Fruit fly (Drosophila melanogaster): ENCODE data around the gene stx.

stx gene

DNA sequence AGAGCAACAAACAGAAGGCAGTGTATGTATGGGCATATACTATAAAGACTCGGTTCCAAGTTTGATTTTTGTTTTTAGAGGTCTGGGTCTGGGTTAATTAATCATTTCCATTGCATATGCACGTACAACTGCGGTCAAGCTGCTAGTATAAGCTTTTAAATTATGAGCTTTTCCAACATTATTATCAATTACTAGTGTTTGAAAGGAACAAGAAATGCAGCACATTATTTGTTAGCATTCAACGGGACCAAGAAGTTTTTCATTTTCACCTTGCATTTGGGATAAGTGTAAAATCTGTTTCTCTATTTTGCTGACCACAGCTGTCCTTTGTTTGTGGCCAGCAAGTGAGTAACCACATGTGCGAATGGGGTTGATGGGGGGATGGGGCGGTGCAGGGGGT, 26.9 kb downstream of the stx start (continued):
- no peak for TF ChIP-seq CG32767 (GFP tag; IDR thresholded peaks at IDR 0.05)
- peak; percentile 19 for TF ChIP-seq mam (GFP tag; optimal IDR thresholded peaks at IDR 0.05)
- TF ChIP-seq CG17829 (tag; optimal IDR thresholded peaks at IDR 0.05) = peak; percentile 27
- no peak for TF ChIP-seq Bdp1 (GFP tag; optimal IDR thresholded peaks at IDR 0.05)
- no peak for TF ChIP-seq MBD-R2 (GFP tag; IDR thresholded peaks at IDR 0.05)
- no peak for TF ChIP-seq schlank (tag; optimal IDR thresholded peaks at IDR 0.05)
- TF ChIP-seq CG6689 (GFP tag; IDR thresholded peaks at IDR 0.05) = peak; percentile 47; the same call in 1 of the 2 replicates
- TF ChIP-seq repo (GFP tag; optimal IDR thresholded peaks at IDR 0.05) = no peak
- TF ChIP-seq CG9215 (GFP tag; IDR thresholded peaks at IDR 0.05) = no peak
- TF ChIP-seq CG10209 (GFP tag; optimal IDR thresholded peaks at IDR 0.05) = peak; percentile 40
- no peak for TF ChIP-seq CG4707 (GFP tag; optimal IDR thresholded peaks at IDR 0.05)
- TF ChIP-seq CG11696 (GFP tag; IDR thresholded peaks at IDR 0.05) = peak; percentile 74
- no peak for TF ChIP-seq scrt (GFP tag; optimal IDR thresholded peaks at IDR 0.05)
- TF ChIP-seq CG2875 (GFP tag; optimal IDR thresholded peaks at IDR 0.05) = peak; percentile 30
- TF ChIP-seq seq (GFP tag; IDR thresholded peaks at IDR 0.05) = 0 out of 2 replicates have a peak, but pooled peaks have one; percentile 19
- no peak for TF ChIP-seq lov (optimal IDR thresholded peaks at IDR 0.05)
- TF ChIP-seq lov (GFP tag; IDR thresholded peaks at IDR 0.05) = no peak
- TF ChIP-seq NfI (GFP tag; optimal IDR thresholded peaks at IDR 0.05) = no peak
- no peak for TF ChIP-seq CG6683 (GFP tag; optimal IDR thresholded peaks at IDR 0.05)
- TF ChIP-seq sob (GFP tag; IDR thresholded peaks at IDR 0.05) = peak; percentile 45; the same call in 1 of the 2 replicates
- no peak for TF ChIP-seq HmgD (GFP tag; optimal IDR thresholded peaks at IDR 0.05)
- no peak for TF ChIP-seq CG17612 (GFP tag; IDR thresholded peaks at IDR 0.05)
- TF ChIP-seq CG4328 (GFP tag; optimal IDR thresholded peaks at IDR 0.05) = no peak
- peak; percentile 30; the same call in 1 of the 2 replicates for TF ChIP-seq onecut (GFP tag; IDR thresholded peaks at IDR 0.05)
- peak; percentile 45 for TF ChIP-seq Ada2b (GFP tag; IDR thresholded peaks at IDR 0.05)
- 0 out of 2 replicates have a peak, but pooled peaks have one; percentile 14 for TF ChIP-seq danr (GFP tag; IDR thresholded peaks at IDR 0.05)
- no peak for TF ChIP-seq CG1647 (GFP tag; optimal IDR thresholded peaks at IDR 0.05)
- no peak for TF ChIP-seq CG2116 (GFP tag; optimal IDR thresholded peaks at IDR 0.05)
- peak; percentile 25 for TF ChIP-seq CG12391 (tag; optimal IDR thresholded peaks at IDR 0.05)
- no peak for TF ChIP-seq bab2 (GFP tag; optimal IDR thresholded peaks at IDR 0.05)
- no peak for TF ChIP-seq Dek (tag; optimal IDR thresholded peaks at IDR 0.05)
- TF ChIP-seq grau (tag; optimal IDR thresholded peaks at IDR 0.05) = peak; percentile 45
- no peak for TF ChIP-seq Lhr (GFP tag; optimal IDR thresholded peaks at IDR 0.05)
- no peak for TF ChIP-seq Atf-2 (GFP tag; optimal IDR thresholded peaks at IDR 0.05)
- TF ChIP-seq NK7.1 (GFP tag; optimal IDR thresholded peaks at IDR 0.05) = no peak
- TF ChIP-seq ab (GFP tag; optimal IDR thresholded peaks at IDR 0.05) = no peak
- no peak for TF ChIP-seq odd (GFP tag; optimal IDR thresholded peaks at IDR 0.05)
- no peak for TF ChIP-seq CG9609 (GFP tag; optimal IDR thresholded peaks at IDR 0.05)
- TF ChIP-seq Meics (GFP tag; optimal IDR thresholded peaks at IDR 0.05) = peak; percentile 18
- TF ChIP-seq CG5245 (GFP tag; optimal IDR thresholded peaks at IDR 0.05) = no peak
- no peak for TF ChIP-seq pb (GFP tag; optimal IDR thresholded peaks at IDR 0.05)
- TF ChIP-seq CG6765 (GFP tag; optimal IDR thresholded peaks at IDR 0.05) = no peak
- no peak for TF ChIP-seq Sin3A (optimal IDR thresholded peaks at IDR 0.05)
- peak; percentile 66 for TF ChIP-seq CG11695 (GFP tag; IDR thresholded peaks at IDR 0.05)
- TF ChIP-seq hth (optimal IDR thresholded peaks at IDR 0.05) = no peak
- TF ChIP-seq sc (optimal IDR thresholded peaks at IDR 0.05) = no peak
- no peak for TF ChIP-seq sc (GFP tag; optimal IDR thresholded peaks at IDR 0.05)
- no peak for TF ChIP-seq Trl (optimal IDR thresholded peaks at IDR 0.05)
- TF ChIP-seq Trl (GFP tag; optimal IDR thresholded peaks at IDR 0.05) = no peak
- TF ChIP-seq crp (GFP tag; optimal IDR thresholded peaks at IDR 0.05) = no peak
- TF ChIP-seq sim (GFP tag; IDR thresholded peaks at IDR 0.05) = no peak
- no peak for TF ChIP-seq fu2 (GFP tag; optimal IDR thresholded peaks at IDR 0.05)
- 0 out of 4 replicates have a peak, but pooled peaks have one; percentile 24 for TF ChIP-seq chinmo (GFP tag; IDR thresholded peaks at IDR 0.05; ENCODE audit: partially characterized antibody)
- TF ChIP-seq CG8478 (optimal IDR thresholded peaks at IDR 0.05) = no peak

Data from whole organism, embryonic.